Worm (Caenorhabditis elegans) whole organism, L3 larva: ENCODE measurements around the gene srd-58.

Source experiments
- R02D3.7 ChIP-seq: fragments of 150-350 bp; optimal IDR thresholded peaks from 2 replicates; lab custom pipeline; 2014; ENCODE audit warnings: missing biosample characterization, missing genetic modification characterization
- ZK546.5 ChIP-seq: sonication (generic microtip); optimal IDR thresholded peaks from 2 replicates; lab custom pipeline; 2017; ENCODE audit warnings: missing biosample characterization, missing genetic modification characterization
- aly-2 ChIP-seq: fragments of 150-350 bp; optimal IDR thresholded peaks from 2 replicates; lab custom pipeline; 2014; ENCODE audit warnings: missing biosample characterization, missing genetic modification characterization
- ama-1 ChIP-seq: fragments of 150-350 bp; optimal IDR thresholded peaks from 2 replicates; lab custom pipeline; 2018
- ceh-16 ChIP-seq: sonication (generic microtip); optimal IDR thresholded peaks from 2 replicates; lab custom pipeline; 2017; ENCODE audit warnings: missing biosample characterization, missing genetic modification characterization
- ceh-28 ChIP-seq: fragments of 150-350 bp; optimal IDR thresholded peaks from 2 replicates; lab custom pipeline; 2014; ENCODE audit warnings: missing biosample characterization, missing genetic modification reagents, missing genetic modification characterization
- ceh-82 ChIP-seq: fragments of 150-350 bp; optimal IDR thresholded peaks from 2 replicates; lab custom pipeline; 2014; ENCODE audit warnings: missing biosample characterization, missing genetic modification characterization
- ceh-9 ChIP-seq: sonication (generic microtip); optimal IDR thresholded peaks from 2 replicates; lab custom pipeline; 2018; ENCODE audit warnings: missing biosample characterization, missing genetic modification characterization
- daf-12 ChIP-seq: fragments of 150-350 bp; optimal IDR thresholded peaks from 2 replicates; lab custom pipeline; 2014; ENCODE audit warnings: missing biosample characterization, missing genetic modification reagents, missing genetic modification characterization
- egl-27 ChIP-seq: sonication (generic microtip); optimal IDR thresholded peaks from 4 replicates; lab custom pipeline; 2017; ENCODE audit warnings: missing biosample characterization, missing genetic modification reagents, missing genetic modification characterization
- egl-5 ChIP-seq: fragments of 150-350 bp; optimal IDR thresholded peaks from 2 replicates; lab custom pipeline; 2017; ENCODE audit warnings: missing biosample characterization, missing genetic modification reagents, missing genetic modification characterization, inconsistent platforms
- elt-1 ChIP-seq: fragments of 150-350 bp; optimal IDR thresholded peaks from 2 replicates; lab custom pipeline; 2014; ENCODE audit warnings: missing biosample characterization, missing genetic modification characterization
- elt-2 ChIP-seq: sonication (generic microtip); optimal IDR thresholded peaks from 2 replicates; lab custom pipeline; 2016; ENCODE audit warnings: missing genetic modification reagents, mild to moderate bottlenecking, missing genetic modification characterization, missing compliant biosample characterization
- elt-3 ChIP-seq, 3 experiments: fragments of 150-350 bp in 1 of 3; sonication (generic microtip) in 2 of 3; optimal IDR thresholded peaks; 2 replicates in 2 of 3; 4 replicates in 1 of 3; lab custom pipeline; 2014 to 2017; ENCODE audit warnings: missing biosample characterization in 3 of 3, missing genetic modification characterization in 3 of 3
- eor-1 ChIP-seq, 2 experiments: fragments of 150-350 bp; optimal IDR thresholded peaks; 2 replicates each; lab custom pipeline; 2014 to 2018; ENCODE audit warnings: missing biosample characterization in 2 of 2, missing genetic modification characterization in 2 of 2
- fkh-10 ChIP-seq: sonication (generic microtip); optimal IDR thresholded peaks from 2 replicates; lab custom pipeline; 2017; ENCODE audit warnings: missing biosample characterization, missing genetic modification reagents, missing genetic modification characterization
- fkh-2 ChIP-seq: fragments of 150-350 bp; optimal IDR thresholded peaks from 2 replicates; lab custom pipeline; 2014; ENCODE audit warnings: missing biosample characterization, missing genetic modification reagents, missing genetic modification characterization
- fos-1 ChIP-seq: fragments of 150-350 bp; optimal IDR thresholded peaks from 2 replicates; lab custom pipeline; 2014; ENCODE audit warnings: missing biosample characterization, missing genetic modification characterization
- hmg-11 ChIP-seq: sonication (generic microtip); optimal IDR thresholded peaks from 2 replicates; lab custom pipeline; 2016; ENCODE audit warnings: missing genetic modification characterization, missing compliant biosample characterization
- jun-1 ChIP-seq: fragments of 150-350 bp; optimal IDR thresholded peaks from 2 replicates; lab custom pipeline; 2014; ENCODE audit warnings: missing biosample characterization, missing genetic modification reagents, missing genetic modification characterization
- lin-15B ChIP-seq: fragments of 150-350 bp; optimal IDR thresholded peaks from 2 replicates; lab custom pipeline; 2014; ENCODE audit warnings: missing biosample characterization, missing genetic modification characterization
- lin-39 ChIP-seq: fragments of 150-350 bp; optimal IDR thresholded peaks from 2 replicates; lab custom pipeline; 2018; ENCODE audit warnings: missing biosample characterization, missing genetic modification reagents, missing genetic modification characterization
- lsy-12 ChIP-seq: sonication (generic microtip); optimal IDR thresholded peaks from 2 replicates; lab custom pipeline; 2016; ENCODE audit warnings: mild to moderate bottlenecking, missing genetic modification characterization, missing compliant biosample characterization
- mdl-1 ChIP-seq: fragments of 150-350 bp; optimal IDR thresholded peaks from 2 replicates; lab custom pipeline; 2014; ENCODE audit warnings: missing biosample characterization, missing genetic modification characterization
- mml-1 ChIP-seq: fragments of 150-350 bp; sonication (generic microtip); optimal IDR thresholded peaks from 3 replicates; lab custom pipeline; 2014; ENCODE audit warnings: missing biosample characterization, missing genetic modification characterization
- nfya-1 ChIP-seq: sonication (generic microtip); optimal IDR thresholded peaks from 2 replicates; lab custom pipeline; 2017; ENCODE audit warnings: missing genetic modification characterization, mild to moderate bottlenecking, missing compliant biosample characterization, antibody characterized with exemption, moderate library complexity; ENCODE audit not compliant: insufficient read depth
- nhr-11 ChIP-seq: fragments of 150-350 bp; optimal IDR thresholded peaks from 2 replicates; lab custom pipeline; 2014; ENCODE audit warnings: missing biosample characterization, missing genetic modification characterization
- nhr-12 ChIP-seq: fragments of 150-350 bp; optimal IDR thresholded peaks from 2 replicates; lab custom pipeline; 2014; ENCODE audit warnings: missing biosample characterization, missing genetic modification characterization
- nhr-23 ChIP-seq: fragments of 150-350 bp; optimal IDR thresholded peaks from 2 replicates; lab custom pipeline; 2014; ENCODE audit warnings: missing biosample characterization, missing genetic modification reagents, missing genetic modification characterization
- nhr-237 ChIP-seq: fragments of 150-350 bp; optimal IDR thresholded peaks from 2 replicates; lab custom pipeline; 2014; ENCODE audit warnings: missing biosample characterization, missing genetic modification characterization
- nhr-25 ChIP-seq: sonication (generic microtip); optimal IDR thresholded peaks from 2 replicates; lab custom pipeline; 2017; ENCODE audit warnings: missing biosample characterization, missing genetic modification characterization
- nhr-28 ChIP-seq: fragments of 150-350 bp; optimal IDR thresholded peaks from 2 replicates; lab custom pipeline; 2014; ENCODE audit warnings: missing biosample characterization, missing genetic modification characterization
- nhr-43 ChIP-seq: sonication (generic microtip); optimal IDR thresholded peaks from 2 replicates; lab custom pipeline; 2016; ENCODE audit warnings: mild to moderate bottlenecking, missing genetic modification characterization, missing compliant biosample characterization; ENCODE audit not compliant: poor library complexity, severe bottlenecking
- nhr-67 ChIP-seq: fragments of 150-350 bp; optimal IDR thresholded peaks from 2 replicates; lab custom pipeline; 2014; ENCODE audit warnings: missing biosample characterization, missing genetic modification characterization
- nhr-76 ChIP-seq: fragments of 150-350 bp; sonication (generic microtip); optimal IDR thresholded peaks from 5 replicates; lab custom pipeline; 2014; ENCODE audit warnings: missing biosample characterization, missing genetic modification characterization
- nhr-77 ChIP-seq: fragments of 150-350 bp; optimal IDR thresholded peaks from 2 replicates; lab custom pipeline; 2014; ENCODE audit warnings: missing biosample characterization, missing genetic modification characterization
- pha-4 ChIP-seq: fragments of 150-350 bp; optimal IDR thresholded peaks from 2 replicates; lab custom pipeline; 2014; ENCODE audit warnings: missing biosample characterization, missing genetic modification reagents, missing genetic modification characterization
- pqm-1 ChIP-seq: fragments of 150-350 bp; optimal IDR thresholded peaks from 2 replicates; lab custom pipeline; 2017; ENCODE audit warnings: missing biosample characterization, missing genetic modification characterization, inconsistent platforms
- sea-2 ChIP-seq: fragments of 150-350 bp; sonication (generic microtip); optimal IDR thresholded peaks from 4 replicates; lab custom pipeline; 2014; ENCODE audit warnings: missing biosample characterization, missing genetic modification reagents, missing genetic modification characterization
- skn-1 ChIP-seq: fragments of 150-350 bp; optimal IDR thresholded peaks from 2 replicates; lab custom pipeline; 2014; ENCODE audit warnings: missing biosample characterization, missing genetic modification characterization
- snpc-4 ChIP-seq: fragments of 150-350 bp; optimal IDR thresholded peaks from 2 replicates; lab custom pipeline; 2014; ENCODE audit warnings: missing biosample characterization, missing genetic modification characterization
- tbx-2 ChIP-seq: sonication (generic microtip); optimal IDR thresholded peaks from 2 replicates; lab custom pipeline; 2016; ENCODE audit warnings: mild to moderate bottlenecking, missing genetic modification characterization, missing compliant biosample characterization
- unc-39 ChIP-seq: sonication (generic microtip); optimal IDR thresholded peaks from 4 replicates; lab custom pipeline; 2017; ENCODE audit warnings: missing biosample characterization, missing genetic modification characterization
- unc-62 ChIP-seq: fragments of 150-350 bp; sonication (generic microtip); optimal IDR thresholded peaks from 4 replicates; lab custom pipeline; 2014; ENCODE audit warnings: missing biosample characterization, missing genetic modification reagents, missing genetic modification characterization
- zag-1 ChIP-seq: fragments of 150-350 bp; optimal IDR thresholded peaks from 2 replicates; lab custom pipeline; 2014; ENCODE audit warnings: missing biosample characterization, missing genetic modification characterization
- ztf-11 ChIP-seq: fragments of 150-350 bp; optimal IDR thresholded peaks from 2 replicates; lab custom pipeline; 2014; ENCODE audit warnings: missing biosample characterization, missing genetic modification characterization
- ztf-4 ChIP-seq: fragments of 150-350 bp; optimal IDR thresholded peaks from 2 replicates; lab custom pipeline; 2014; ENCODE audit warnings: missing biosample characterization, missing genetic modification characterization

srd-58 gene

ce11 chrII:7203110-7203509, 1.7 kb downstream of the srd-58 start, which contains the start of gene srd-56:
srd-56 (minus strand) TSS chrII:7203210.
- no peak for TF ChIP-seq snpc-4 (tag; lab: Kevin White, UChicago)
- TF ChIP-seq elt-3 (tag; optimal IDR thresholded peaks at IDR 0.05; lab: Kevin White, UChicago): no peak
- no peak for TF ChIP-seq ztf-11
- TF ChIP-seq R02D3.7 (tag; lab: Kevin White, UChicago): no peak
- no peak for TF ChIP-seq nhr-67 (tag; lab: Kevin White, UChicago)
- no peak for TF ChIP-seq skn-1
- TF ChIP-seq lsy-12 (tag; lab: Kevin White, UChicago): no peak
- TF ChIP-seq zag-1 (tag; lab: Kevin White, UChicago): no peak
- TF ChIP-seq, all 47 proteins: peak for 0

ce11 chrII:7200051-7200599, 4.7 kb downstream of the srd-58 start, which contains the start of gene pcrg-1:
pcrg-1 (plus strand) TSS chrII:7200549.
- TF ChIP-seq tbx-2 (tag; lab: Kevin White, UChicago) (peak; percentile 78), ZK546.5 (tag; lab: Kevin White, UChicago) (no peak), daf-12 (tag; lab: Kevin White, UChicago) (no peak), egl-5 (tag; lab: Kevin White, UChicago) (no peak), ceh-28 (tag; lab: Kevin White, UChicago) (no peak), mdl-1 (no peak), nhr-67 (tag; lab: Kevin White, UChicago) (no peak), unc-39 (tag; lab: Kevin White, UChicago) (no peak), elt-3 (tag; optimal IDR thresholded peaks at IDR 0.05; lab: Kevin White, UChicago) (peak in 1 of 3 experiments; percentile 42), hmg-11 (tag; lab: Kevin White, UChicago) (no peak), R02D3.7 (tag; lab: Kevin White, UChicago) (peak; percentile 56), mml-1 (no peak), nhr-43 (peak; percentile 78), sea-2 (GFP tag; lab: Kevin White, UChicago) (peak; percentile 24), pqm-1 (no peak), skn-1 (no peak), nhr-12 (tag; lab: Kevin White, UChicago) (no peak), elt-2 (tag; lab: Kevin White, UChicago) (peak; percentile 41), nhr-77 (tag; lab: Kevin White, UChicago) (no peak), zag-1 (tag; lab: Kevin White, UChicago) (no peak), nhr-237 (tag; lab: Kevin White, UChicago) (no peak), nhr-25 (tag; lab: Kevin White, UChicago) (peak; percentile 83), nhr-76 (tag; lab: Kevin White, UChicago) (no peak), ztf-4 (tag; lab: Kevin White, UChicago) (no peak), ceh-16 (tag; lab: Kevin White, UChicago) (no peak), nhr-11 (tag; lab: Kevin White, UChicago) (no peak), lin-15B (tag; lab: Kevin White, UChicago) (no peak), egl-27 (tag; lab: Kevin White, UChicago) (no peak), nhr-28 (tag; lab: Kevin White, UChicago) (no peak), lsy-12 (tag; lab: Kevin White, UChicago) (peak; percentile 76), eor-1 (tag; optimal IDR thresholded peaks at IDR 0.05; lab: Kevin White, UChicago) (no peak), elt-1 (tag; lab: Kevin White, UChicago) (no peak), lin-39 (peak; percentile 66), snpc-4 (tag; lab: Kevin White, UChicago) (peak; percentile 99), unc-62 (GFP tag; lab: Kevin White, UChicago) (no peak), ceh-9 (tag; lab: Kevin White, UChicago) (no peak), pha-4 (tag; lab: Kevin White, UChicago) (peak; percentile 46), fos-1 (tag; lab: Kevin White, UChicago) (no peak), nhr-23 (tag; lab: Kevin White, UChicago) (peak; percentile 34), ztf-11 (no peak), jun-1 (tag; lab: Kevin White, UChicago) (no peak), fkh-2 (tag; lab: Kevin White, UChicago) (no peak), nfya-1 (tag; lab: Kevin White, UChicago) (peak; percentile 67), ama-1 (lab: Kevin White, UChicago) (no peak), aly-2 (tag; lab: Kevin White, UChicago) (no peak), fkh-10 (no peak), ceh-82 (tag; lab: Kevin White, UChicago) (peak; percentile 33)
